Worm (Caenorhabditis elegans) whole organism, L4/young adult: ENCODE data around the gene Y110A2AL.3.
"Not testable (repeated sequence)": the region's sequence is repeated elsewhere in the genome, so short reads cannot be mapped to it uniquely, and the experiment has no call there.

Source experiments
- W03F9.2 ChIP-seq: fragments of 150-350 bp; optimal IDR thresholded peaks from 2 replicates; lab custom pipeline; 2014; ENCODE audit warnings: missing biosample characterization, missing genetic modification characterization
- dao-5 ChIP-seq: sonication (generic microtip); optimal IDR thresholded peaks from 2 replicates; lab custom pipeline; 2016; ENCODE audit warnings: missing genotype, missing genetic modification characterization, moderate library complexity, missing compliant biosample characterization
- him-1 ChIP-seq: sonication (generic microtip); optimal IDR thresholded peaks from 2 replicates; lab custom pipeline; 2016; ENCODE audit warnings: missing genotype, missing genetic modification reagents, missing genetic modification characterization, missing compliant biosample characterization

Y110A2AL.3 gene

DNA sequence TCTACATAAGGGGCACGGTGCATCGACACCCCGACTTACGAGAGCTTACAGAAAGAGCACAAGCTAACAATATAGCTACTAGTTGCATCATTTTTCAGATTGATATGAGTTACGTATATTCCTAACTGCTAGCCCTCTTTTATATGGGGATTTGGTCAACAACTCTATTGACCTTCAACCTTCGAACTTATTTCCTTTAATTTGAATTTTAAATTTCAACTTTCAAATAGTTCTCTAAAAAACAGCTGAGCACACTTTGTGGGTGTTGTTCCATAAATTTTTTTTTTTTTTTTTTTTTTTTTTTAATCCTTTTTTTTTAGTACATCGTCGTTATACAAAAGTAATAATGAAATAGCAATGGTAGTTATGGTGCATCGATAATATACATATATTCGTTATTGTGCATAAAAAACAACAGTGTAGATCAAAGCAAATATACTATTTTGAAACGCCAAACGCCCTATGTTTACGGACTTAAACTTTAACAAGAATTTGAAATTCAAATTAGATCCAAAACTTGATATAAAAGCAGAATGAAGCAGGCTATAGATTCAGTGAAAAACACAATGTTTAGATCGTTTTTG lies at the start of gene Y110A2AL.3, which contains the start of gene Y110A2AL.9:
Y110A2AL.3 (plus strand) TSS at position 534 of the 584 bp plus-strand sequence.
Y110A2AL.9 (minus strand) TSS at position 101 of the 584 bp plus-strand sequence.
- TF ChIP-seq dao-5 (tag; lab: Kevin White, UChicago) (no peak), W03F9.2 (tag; lab: Kevin White, UChicago) (no peak), him-1 (tag; lab: Kevin White, UChicago) (no peak)

DNA sequence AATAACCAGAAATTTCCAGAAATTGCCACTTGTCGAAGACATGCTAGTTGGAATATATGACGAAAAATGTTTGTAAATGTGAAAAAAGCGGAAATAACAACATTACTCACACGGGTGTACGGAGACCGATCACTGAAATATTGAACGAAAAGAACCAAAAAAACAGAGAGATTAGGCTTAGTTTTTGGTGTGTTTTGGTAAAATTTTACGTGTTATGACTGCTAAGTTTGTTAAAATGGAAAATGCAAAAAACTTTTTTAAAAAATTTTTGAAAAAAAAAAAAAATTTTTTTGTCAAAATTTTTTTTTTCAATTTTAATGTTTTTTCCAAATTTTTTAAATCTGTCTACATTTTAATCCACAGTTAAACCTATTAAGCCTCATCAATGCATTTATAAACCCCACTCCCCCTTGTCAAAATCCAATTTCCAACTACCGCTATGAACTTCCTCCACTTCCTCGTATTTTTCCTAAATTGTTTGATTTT lies 44.4 kb upstream of the Y110A2AL.3 start, which contains the start of the genes fut-4 and K12H6.10:
fut-4 (minus strand) TSS at position 101 of the 486 bp plus-strand sequence.
K12H6.10 (plus strand) TSS at position 436 of the 486 bp plus-strand sequence.
- TF ChIP-seq W03F9.2 (tag; lab: Kevin White, UChicago): no peak
- no peak for TF ChIP-seq him-1 (tag; lab: Kevin White, UChicago)
- TF ChIP-seq dao-5 (tag; lab: Kevin White, UChicago): no peak

DNA sequence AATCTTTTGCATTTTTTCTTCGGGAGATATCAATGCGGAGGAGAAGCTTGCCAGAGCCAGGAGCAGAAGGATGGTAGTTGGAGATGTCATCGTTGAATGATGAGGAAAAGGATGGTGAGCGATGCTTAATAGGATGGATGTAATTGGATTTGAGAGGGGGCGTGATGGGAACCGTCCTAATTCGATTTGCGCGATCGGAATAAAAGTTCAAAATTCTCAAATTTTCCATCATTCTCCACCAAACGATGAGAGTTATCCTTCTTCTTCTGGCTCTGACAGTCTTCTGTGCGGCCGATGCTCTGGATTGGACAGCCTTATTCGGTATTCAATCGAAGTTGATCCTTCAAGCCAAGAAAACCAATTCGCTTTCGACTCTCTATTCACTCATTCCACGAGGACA lies 42.7 kb upstream of the Y110A2AL.3 start, which contains the start of the genes K12H6.4 and K12H6.9:
K12H6.4 (minus strand) TSS at position 101 of the 400 bp plus-strand sequence.
K12H6.9 (plus strand) TSS at position 236 of the 400 bp plus-strand sequence.
- TF ChIP-seq W03F9.2 (tag; lab: Kevin White, UChicago) (no peak), dao-5 (tag; lab: Kevin White, UChicago) (no peak), him-1 (tag; lab: Kevin White, UChicago) (no peak)

DNA sequence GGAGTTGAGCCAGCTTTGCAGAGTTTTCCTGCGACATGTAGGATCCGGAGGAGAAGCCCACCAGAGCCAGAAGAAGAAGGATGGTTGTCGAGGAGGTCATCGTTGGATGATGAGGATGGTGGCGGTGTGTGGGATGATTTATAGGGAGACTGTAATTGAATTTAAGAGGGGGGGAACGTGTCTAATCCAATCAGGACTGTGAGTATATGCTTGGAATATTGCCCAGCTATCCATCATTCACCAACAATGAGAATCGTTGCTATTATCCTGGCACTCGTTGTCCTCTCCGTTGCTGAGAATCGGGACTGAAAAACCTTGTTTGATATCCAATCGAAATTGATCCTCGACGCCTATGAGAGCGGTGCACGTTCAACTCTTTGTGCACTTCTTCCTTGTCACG lies 40.8 kb upstream of the Y110A2AL.3 start, which contains the start of gene K12H6.5:
K12H6.5 (minus strand) TSS at position 101 of the 400 bp plus-strand sequence.
- no peak for TF ChIP-seq W03F9.2 (tag; lab: Kevin White, UChicago)

DNA sequence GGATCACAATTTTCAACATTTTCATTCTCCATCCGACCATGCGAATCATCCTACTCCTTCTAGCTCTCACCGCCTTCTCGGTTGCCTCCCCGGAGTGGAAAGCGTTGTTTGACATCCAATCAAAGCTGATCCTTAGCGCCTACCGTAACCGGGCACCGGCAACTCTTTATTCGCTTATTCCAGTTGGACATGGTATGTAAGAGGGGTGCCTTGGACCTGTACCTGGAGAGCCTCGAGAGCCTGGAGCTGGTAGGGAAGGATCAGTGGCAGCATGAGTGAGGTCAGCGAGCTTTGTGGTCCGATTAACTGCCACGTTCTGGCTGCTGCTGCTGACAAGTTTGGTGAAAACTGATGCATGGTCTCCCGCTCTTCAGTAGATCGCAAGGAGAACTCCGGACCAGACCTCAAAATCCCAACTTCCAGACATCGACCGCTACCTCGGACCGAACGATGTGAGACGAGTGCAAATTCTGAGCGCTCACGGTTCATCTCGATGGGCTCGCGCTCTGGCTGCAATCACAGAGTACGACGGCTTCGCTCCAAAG lies 38.9 kb upstream of the Y110A2AL.3 start, which contains the start of gene K12H6.8:
K12H6.8 (plus strand) TSS at position 38 of the 545 bp plus-strand sequence.
- no peak for TF ChIP-seq dao-5 (tag; lab: Kevin White, UChicago)
- TF ChIP-seq him-1 (tag; lab: Kevin White, UChicago): no peak
- no peak for TF ChIP-seq W03F9.2 (tag; lab: Kevin White, UChicago)

DNA sequence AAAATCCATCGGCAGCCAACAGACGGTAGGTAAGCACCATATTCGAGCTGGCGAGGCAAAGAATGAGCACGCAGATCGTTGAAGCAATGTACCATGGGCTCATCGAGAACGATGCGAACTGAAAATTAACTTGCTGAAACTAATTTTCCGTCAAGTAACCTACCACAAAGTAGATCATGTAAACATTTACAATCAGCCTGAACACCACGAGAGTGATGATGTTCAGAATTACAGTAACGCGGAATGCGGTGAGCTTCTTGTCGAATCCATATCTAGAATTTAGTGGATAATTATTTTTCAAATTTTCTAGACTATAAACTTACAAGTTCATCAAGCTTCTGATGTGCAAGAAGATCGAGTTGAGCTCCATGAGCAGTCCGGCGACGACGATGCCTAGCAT lies 37.4 kb upstream of the Y110A2AL.3 start:
- no peak for TF ChIP-seq W03F9.2 (tag; lab: Kevin White, UChicago)
- TF ChIP-seq him-1 (tag; lab: Kevin White, UChicago): no peak
- TF ChIP-seq dao-5 (tag; lab: Kevin White, UChicago): no peak

DNA sequence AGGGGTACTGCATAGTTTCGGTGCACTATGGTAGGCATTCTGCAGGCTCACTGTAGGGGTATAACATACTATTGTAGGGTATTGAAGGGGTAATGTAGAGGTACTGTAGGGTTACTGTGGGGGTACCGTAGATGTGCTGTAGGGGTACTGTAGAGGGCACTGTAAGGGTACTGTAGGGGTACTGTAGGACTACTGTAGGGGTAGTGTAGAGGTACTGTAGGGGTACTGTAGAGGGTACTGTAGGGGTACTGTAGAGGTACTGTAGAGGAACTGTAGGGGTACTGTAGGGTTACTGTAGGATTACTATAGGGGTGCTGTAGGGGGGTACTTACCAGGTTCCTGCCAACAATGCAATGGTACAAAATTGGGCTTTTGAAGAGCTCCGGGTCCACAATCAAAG lies 36.7 kb upstream of the Y110A2AL.3 start:
- TF ChIP-seq W03F9.2 (tag; lab: Kevin White, UChicago): no peak

DNA sequence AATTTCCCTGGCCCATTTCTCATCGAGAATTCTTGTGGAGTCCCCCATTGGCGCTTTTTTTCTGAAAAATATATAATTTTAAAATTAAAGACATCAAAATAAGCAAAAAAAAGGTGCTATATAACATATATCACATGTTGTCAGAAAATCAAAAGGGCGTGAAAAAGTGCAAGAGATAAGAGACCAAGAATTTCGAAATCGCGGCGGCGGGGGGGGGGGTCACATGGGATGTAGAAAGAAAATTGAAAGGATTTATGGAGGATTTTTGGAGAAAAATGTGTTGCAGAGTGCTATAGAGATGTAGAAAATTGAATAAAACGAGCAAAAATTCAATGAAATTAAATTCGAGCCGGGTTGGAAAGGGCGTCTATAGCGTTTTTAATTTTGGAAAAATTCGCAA lies 35.7 kb upstream of the Y110A2AL.3 start, which contains the start of gene K12H6.6:
K12H6.6 (minus strand) TSS at position 61 of the 400 bp plus-strand sequence.
- TF ChIP-seq W03F9.2 (tag; lab: Kevin White, UChicago): no peak

DNA sequence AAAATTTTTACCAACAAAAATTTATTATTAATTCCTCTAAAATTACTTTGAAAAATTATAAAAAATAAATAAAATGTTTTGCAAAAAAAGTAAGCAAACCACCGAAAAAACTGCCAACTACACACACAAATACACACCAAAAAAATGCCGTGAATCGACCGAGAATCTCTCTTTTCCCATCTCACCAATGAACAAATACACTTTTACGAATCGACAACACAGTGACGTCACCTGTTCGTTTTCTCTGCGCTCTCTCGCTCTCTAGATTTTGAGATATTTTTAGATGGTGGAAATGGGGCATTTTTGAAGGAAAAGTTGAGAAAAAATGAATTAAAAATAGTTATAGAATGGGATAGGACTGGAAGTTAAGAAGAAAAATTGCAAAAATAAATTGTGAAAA lies 34.8 kb upstream of the Y110A2AL.3 start:
- TF ChIP-seq him-1 (tag; lab: Kevin White, UChicago): no peak
- no peak for TF ChIP-seq dao-5 (tag; lab: Kevin White, UChicago)
- no peak for TF ChIP-seq W03F9.2 (tag; lab: Kevin White, UChicago)

DNA sequence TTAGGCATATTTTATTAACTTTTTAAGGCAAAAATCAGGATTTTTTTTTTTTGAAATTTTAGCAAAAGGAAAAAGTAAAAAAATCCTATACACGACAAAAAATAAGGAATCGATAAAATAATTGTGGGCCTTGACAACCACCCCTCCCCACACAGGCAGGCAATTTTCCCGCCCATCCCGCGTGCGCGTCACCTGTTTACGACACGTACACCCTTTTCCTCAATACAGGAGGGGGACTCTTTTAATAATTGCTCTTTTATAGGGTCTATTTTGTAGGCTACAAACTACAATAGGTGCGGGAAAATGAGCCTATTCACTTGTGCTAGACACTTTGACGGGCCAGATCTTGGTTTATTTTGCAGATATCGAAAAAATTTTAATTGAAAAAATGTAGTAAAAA lies 34.3 kb upstream of the Y110A2AL.3 start:
- TF ChIP-seq him-1 (tag; lab: Kevin White, UChicago): no peak
- TF ChIP-seq W03F9.2 (tag; lab: Kevin White, UChicago): no peak
- TF ChIP-seq dao-5 (tag; lab: Kevin White, UChicago): no peak

DNA sequence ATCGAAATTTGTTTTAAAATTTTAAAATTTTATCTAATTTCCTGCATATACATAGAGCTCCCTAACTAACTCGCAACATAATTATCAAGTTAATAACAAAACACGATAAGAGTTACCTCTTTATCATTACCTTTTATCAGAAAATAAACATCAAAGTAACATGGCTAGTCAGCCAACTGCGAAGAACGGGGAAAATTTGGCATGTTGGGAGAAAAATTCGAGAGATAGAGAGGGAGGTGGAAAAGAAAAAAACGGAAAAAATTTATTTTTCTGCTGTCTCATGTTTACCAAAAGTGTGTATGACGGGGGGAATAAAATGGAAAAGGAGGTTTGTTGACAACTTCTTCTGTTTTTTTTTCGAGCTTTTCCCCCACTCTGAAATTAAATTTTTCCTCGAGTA lies 32.8 kb upstream of the Y110A2AL.3 start:
- no peak for TF ChIP-seq W03F9.2 (tag; lab: Kevin White, UChicago)
- TF ChIP-seq dao-5 (tag; lab: Kevin White, UChicago): no peak
- no peak for TF ChIP-seq him-1 (tag; lab: Kevin White, UChicago)

DNA sequence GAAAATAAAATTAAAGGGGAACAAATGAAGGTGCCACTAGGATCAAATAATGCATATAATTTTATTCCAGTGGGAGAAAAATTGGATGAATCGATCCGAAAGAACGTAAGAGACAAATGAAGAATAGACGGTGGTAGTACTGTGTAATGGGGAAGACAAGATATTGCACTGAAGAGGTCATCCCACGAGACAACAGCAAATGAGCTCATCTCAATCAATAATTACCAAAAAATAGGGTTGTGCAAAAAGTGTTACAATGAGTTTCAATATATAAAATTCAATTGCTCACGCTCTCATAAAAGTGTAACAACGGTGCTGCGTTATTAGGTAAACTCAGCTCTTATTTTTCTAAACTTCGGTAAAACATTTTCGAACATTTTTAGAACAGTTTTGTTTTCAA lies 30.0 kb upstream of the Y110A2AL.3 start, which contains the start of gene K12H6.7:
K12H6.7 (minus strand) TSS at position 101 of the 400 bp plus-strand sequence.
- TF ChIP-seq dao-5 (tag; lab: Kevin White, UChicago) (no peak), him-1 (tag; lab: Kevin White, UChicago) (no peak)

DNA sequence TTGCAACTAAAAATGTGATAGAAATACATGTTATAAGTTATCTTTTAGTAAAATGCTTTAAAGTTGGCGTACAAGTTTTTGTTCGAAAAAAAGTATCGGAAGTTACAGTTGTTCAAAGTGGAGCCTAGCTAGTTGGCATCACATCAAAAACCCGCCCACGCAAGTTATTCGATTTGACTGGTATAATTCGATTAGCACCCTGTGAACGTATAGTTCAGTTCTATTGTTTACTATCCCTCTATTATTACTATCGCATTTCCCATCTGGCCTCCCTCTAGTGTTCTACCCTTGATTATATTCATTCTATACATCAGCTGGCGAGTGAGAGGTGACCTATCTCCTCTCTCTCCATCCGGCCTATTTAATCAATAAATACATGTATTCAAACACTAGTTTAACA lies 27.9 kb upstream of the Y110A2AL.3 start, which contains the start of gene Y110A2AL.4:
Y110A2AL.4 (plus strand) TSS at position 301 of the 400 bp plus-strand sequence.
- not testable (repeated sequence) for TF ChIP-seq W03F9.2, dao-5, him-1 (tag; lab: Kevin White, UChicago)
